Fruit fly (Drosophila melanogaster): ENCODE data around the gene ush.

dm6 chr2L:434439-434838 is 41.6 kb upstream of the ush start:
- no peak for TF ChIP-seq Gug (GFP tag; IDR thresholded peaks at IDR 0.05)
- no peak for TF ChIP-seq Lpt (GFP tag; optimal IDR thresholded peaks at IDR 0.05)
- no peak for TF ChIP-seq lz (GFP tag; optimal IDR thresholded peaks at IDR 0.05)
- no peak for TF ChIP-seq salr (GFP tag; optimal IDR thresholded peaks at IDR 0.05)
